Fruit fly (Drosophila melanogaster) whole organism, prepupa: ENCODE data around the gene CG31798.

ENCODE experiments used
- CG10631 ChIP-seq: fragments of 200-800 bp; sonication (Bioruptor generic); optimal IDR thresholded peaks from 2 replicates; lab custom pipeline; 2016; ENCODE audit warnings: missing biosample characterization, missing genetic modification characterization
- CG10669 ChIP-seq: fragments of 200-800 bp; sonication (Bioruptor generic); optimal IDR thresholded peaks from 3 replicates; lab custom pipeline; 2018; ENCODE audit warnings: missing biosample characterization, mild to moderate bottlenecking, missing genetic modification characterization, moderate library complexity
- CG11902 ChIP-seq: fragments of 200-800 bp; sonication (Bioruptor generic); optimal IDR thresholded peaks from 3 replicates; lab custom pipeline; 2016; ENCODE audit warnings: missing biosample characterization, missing genetic modification characterization
- CG15336 ChIP-seq: fragments of 200-800 bp; sonication (Bioruptor generic); IDR thresholded peaks from 2 replicates; pipeline ENCODE4 v1.3.6; 2022; ENCODE audit warnings: missing biosample characterization, missing genetic modification characterization
- CG1621 ChIP-seq: fragments of 200-800 bp; sonication (Bioruptor generic); optimal IDR thresholded peaks from 3 replicates; lab custom pipeline; 2018; ENCODE audit warnings: missing biosample characterization, mild to moderate bottlenecking, missing genetic modification characterization
- CG16779 ChIP-seq: fragments of 200-800 bp; sonication (Bioruptor generic); optimal IDR thresholded peaks from 3 replicates; lab custom pipeline; 2017; ENCODE audit warnings: missing biosample characterization, mild to moderate bottlenecking, missing genetic modification characterization
- CG3032 ChIP-seq: fragments of 200-800 bp; optimal IDR thresholded peaks from 2 replicates; lab custom pipeline; 2019; ENCODE audit warnings: missing biosample characterization, mild to moderate bottlenecking, missing genetic modification characterization, moderate library complexity
- CG31627 ChIP-seq: fragments of 200-800 bp; sonication (Bioruptor generic); optimal IDR thresholded peaks from 3 replicates; lab custom pipeline; 2016; ENCODE audit warnings: missing biosample characterization, missing genetic modification characterization
- CG3919 ChIP-seq: fragments of 200-800 bp; sonication (Bioruptor generic); optimal IDR thresholded peaks from 3 replicates; lab custom pipeline; 2016; ENCODE audit warnings: missing biosample characterization, missing genetic modification characterization
- CG4318 ChIP-seq: fragments of 200-800 bp; sonication (Bioruptor generic); optimal IDR thresholded peaks from 3 replicates; lab custom pipeline; 2017; ENCODE audit warnings: missing biosample characterization, mild to moderate bottlenecking, missing genetic modification characterization
- CG6163 ChIP-seq: fragments of 200-800 bp; sonication (Bioruptor generic); IDR thresholded peaks from 3 replicates; pipeline ENCODE4 v1.3.6; 2022; ENCODE audit warnings: missing biosample characterization, missing genetic modification characterization
- CG6792 ChIP-seq: fragments of 200-800 bp; sonication (Bioruptor generic); optimal IDR thresholded peaks from 3 replicates; lab custom pipeline; 2016; ENCODE audit warnings: missing biosample characterization, missing genetic modification characterization
- CG6808 ChIP-seq: fragments of 200-800 bp; sonication (Bioruptor generic); optimal IDR thresholded peaks from 3 replicates; lab custom pipeline; 2017; ENCODE audit warnings: missing biosample characterization, missing genetic modification characterization, mild to moderate bottlenecking, moderate library complexity, missing genetic modification reagents
- CG6854 ChIP-seq: fragments of 200-800 bp; sonication (Bioruptor generic); optimal IDR thresholded peaks from 2 replicates; lab custom pipeline; 2017; ENCODE audit warnings: missing biosample characterization, mild to moderate bottlenecking, missing genetic modification characterization
- CG7368 ChIP-seq: fragments of 200-800 bp; sonication (Bioruptor generic); optimal IDR thresholded peaks from 3 replicates; lab custom pipeline; 2016; ENCODE audit warnings: missing biosample characterization, missing genetic modification characterization
- CG8119 ChIP-seq: fragments of 200-800 bp; sonication (Bioruptor generic); IDR thresholded peaks from 3 replicates; pipeline ENCODE4 v1.3.6; 2022; ENCODE audit warnings: missing biosample characterization, missing genetic modification characterization
- CG8319 ChIP-seq: fragments of 200-800 bp; sonication (Bioruptor generic); optimal IDR thresholded peaks from 3 replicates; lab custom pipeline; 2016; ENCODE audit warnings: missing biosample characterization, missing genetic modification characterization
- CG8632 ChIP-seq: fragments of 200-800 bp; sonication (Bioruptor generic); optimal IDR thresholded peaks from 3 replicates; lab custom pipeline; 2016; ENCODE audit warnings: missing biosample characterization, missing genetic modification characterization
- Eip75B ChIP-seq: fragments of 200-800 bp; sonication (Bioruptor generic); optimal IDR thresholded peaks from 3 replicates; lab custom pipeline; 2016; ENCODE audit warnings: missing biosample characterization, missing genetic modification characterization
- Eip78C ChIP-seq: fragments of 200-800 bp; sonication (Bioruptor generic); peaks from one replicate; lab custom pipeline; 2016; ENCODE audit warnings: missing biosample characterization, missing genetic modification characterization
- Eip93F ChIP-seq: fragments of 200-800 bp; sonication (Bioruptor generic); optimal IDR thresholded peaks from 2 replicates; lab custom pipeline; 2016; ENCODE audit warnings: missing biosample characterization, mild to moderate bottlenecking, missing genetic modification characterization
- Ets21C ChIP-seq: fragments of 200-800 bp; sonication (Bioruptor generic); optimal IDR thresholded peaks from 3 replicates; lab custom pipeline; 2016; ENCODE audit warnings: missing biosample characterization, missing genetic modification characterization
- Ets96B ChIP-seq: fragments of 200-800 bp; optimal IDR thresholded peaks from 2 replicates; lab custom pipeline; 2019; ENCODE audit warnings: missing biosample characterization, mild to moderate bottlenecking, missing genetic modification characterization, moderate library complexity
- Gug ChIP-seq: fragments of 200-800 bp; sonication (Bioruptor generic); IDR thresholded peaks from 2 replicates; pipeline ENCODE4 v1.3.6; 2022; ENCODE audit warnings: missing biosample characterization, missing genetic modification characterization
- Hr39 ChIP-seq: fragments of 200-800 bp; sonication (Bioruptor generic); optimal IDR thresholded peaks from 2 replicates; lab custom pipeline; 2016; ENCODE audit warnings: missing biosample characterization, missing genetic modification characterization
- Hr4 ChIP-seq: fragments of 200-800 bp; sonication (Bioruptor generic); optimal IDR thresholded peaks from 3 replicates; lab custom pipeline; 2016; ENCODE audit warnings: missing biosample characterization, missing genetic modification characterization
- Lpt ChIP-seq: fragments of 200-800 bp; sonication (Bioruptor generic); optimal IDR thresholded peaks from 3 replicates; lab custom pipeline; 2016; ENCODE audit warnings: missing biosample characterization, missing genetic modification characterization
- Met ChIP-seq: fragments of 200-800 bp; sonication (Bioruptor generic); optimal IDR thresholded peaks from 3 replicates; lab custom pipeline; 2016; ENCODE audit warnings: missing biosample characterization, missing genetic modification characterization
- OdsH ChIP-seq: fragments of 200-800 bp; sonication (Bioruptor generic); optimal IDR thresholded peaks from 3 replicates; lab custom pipeline; 2016; ENCODE audit warnings: missing biosample characterization, missing genetic modification characterization
- Smox ChIP-seq: fragments of 200-800 bp; sonication (Bioruptor generic); optimal IDR thresholded peaks from 3 replicates; lab custom pipeline; 2016; ENCODE audit warnings: missing biosample characterization, missing genetic modification characterization
- Sox102F ChIP-seq: fragments of 200-800 bp; sonication (Bioruptor generic); optimal IDR thresholded peaks from 2 replicates; lab custom pipeline; 2016; ENCODE audit warnings: missing biosample characterization, mild to moderate bottlenecking, missing genetic modification characterization
- achi ChIP-seq: fragments of 200-800 bp; sonication (Bioruptor generic); optimal IDR thresholded peaks from 3 replicates; lab custom pipeline; 2016; ENCODE audit warnings: missing biosample characterization, missing genetic modification characterization
- acj6 ChIP-seq: fragments of 200-800 bp; sonication (Bioruptor generic); optimal IDR thresholded peaks from 3 replicates; lab custom pipeline; 2016; ENCODE audit warnings: missing biosample characterization, missing genetic modification characterization
- cyc ChIP-seq: fragments of 200-800 bp; sonication (Bioruptor generic); optimal IDR thresholded peaks from 3 replicates; lab custom pipeline; 2016; ENCODE audit warnings: missing biosample characterization, missing genetic modification characterization
- dsx ChIP-seq: fragments of 200-800 bp; optimal IDR thresholded peaks from 3 replicates; lab custom pipeline; 2019; ENCODE audit warnings: missing biosample characterization, mild to moderate bottlenecking, missing genetic modification characterization, moderate library complexity; ENCODE audit not compliant: poor library complexity, severe bottlenecking
- eg ChIP-seq: fragments of 200-800 bp; sonication (Bioruptor generic); IDR thresholded peaks from 3 replicates; pipeline ENCODE4 v1.3.6; 2022; ENCODE audit warnings: missing biosample characterization, missing genetic modification characterization
- esn ChIP-seq: fragments of 200-800 bp; sonication (Bioruptor generic); optimal IDR thresholded peaks from 2 replicates; lab custom pipeline; 2016; ENCODE audit warnings: missing biosample characterization, mild to moderate bottlenecking, missing genetic modification characterization, moderate library complexity
- fd59A ChIP-seq: fragments of 200-800 bp; sonication (Bioruptor generic); optimal IDR thresholded peaks from 2 replicates; lab custom pipeline; 2017; ENCODE audit warnings: missing biosample characterization, mild to moderate bottlenecking, missing genetic modification characterization, missing genetic modification reagents
- fd85E ChIP-seq: fragments of 200-800 bp; sonication (Bioruptor generic); optimal IDR thresholded peaks from 3 replicates; lab custom pipeline; 2016; ENCODE audit warnings: missing biosample characterization, missing genetic modification characterization
- fkh ChIP-seq: fragments of 200-800 bp; sonication (Bioruptor generic); optimal IDR thresholded peaks from 3 replicates; lab custom pipeline; 2017; ENCODE audit warnings: missing biosample characterization, mild to moderate bottlenecking, missing genetic modification characterization, moderate library complexity
- lz ChIP-seq: fragments of 200-800 bp; sonication (Bioruptor generic); optimal IDR thresholded peaks from 3 replicates; lab custom pipeline; 2016; ENCODE audit warnings: missing biosample characterization, missing genetic modification characterization
- net ChIP-seq: fragments of 200-800 bp; sonication (Bioruptor generic); optimal IDR thresholded peaks from 3 replicates; lab custom pipeline; 2016; ENCODE audit warnings: missing biosample characterization, missing genetic modification characterization
- pdm3 ChIP-seq: fragments of 200-800 bp; sonication (Bioruptor generic); optimal IDR thresholded peaks from 3 replicates; lab custom pipeline; 2016; ENCODE audit warnings: missing biosample characterization, missing genetic modification characterization
- salr ChIP-seq, 2 experiments: fragments of 200-800 bp; sonication (Bioruptor generic); optimal IDR thresholded peaks; 3 replicates each; lab custom pipeline; 2016 to 2018; ENCODE audit warnings: missing biosample characterization in 2 of 2, missing genetic modification characterization in 2 of 2, mild to moderate bottlenecking in 1 of 2
- spab ChIP-seq: fragments of 200-800 bp; sonication (Bioruptor generic); optimal IDR thresholded peaks from 2 replicates; lab custom pipeline; 2017; ENCODE audit warnings: missing biosample characterization, mild to moderate bottlenecking, missing genetic modification characterization, missing genetic modification reagents
- ss ChIP-seq, 2 experiments: fragments of 200-800 bp; sonication (Bioruptor generic); optimal IDR thresholded peaks; 2 replicates in 1 of 2; 3 replicates in 1 of 2; lab custom pipeline; 2017 to 2018; ENCODE audit warnings: mild to moderate bottlenecking in 2 of 2, missing biosample characterization in 2 of 2, missing genetic modification characterization in 2 of 2, moderate library complexity in 1 of 2
- topi ChIP-seq: fragments of 200-800 bp; sonication (Bioruptor generic); optimal IDR thresholded peaks from 3 replicates; lab custom pipeline; 2016; ENCODE audit warnings: missing biosample characterization, missing genetic modification characterization

Gene CG31798

DNA sequence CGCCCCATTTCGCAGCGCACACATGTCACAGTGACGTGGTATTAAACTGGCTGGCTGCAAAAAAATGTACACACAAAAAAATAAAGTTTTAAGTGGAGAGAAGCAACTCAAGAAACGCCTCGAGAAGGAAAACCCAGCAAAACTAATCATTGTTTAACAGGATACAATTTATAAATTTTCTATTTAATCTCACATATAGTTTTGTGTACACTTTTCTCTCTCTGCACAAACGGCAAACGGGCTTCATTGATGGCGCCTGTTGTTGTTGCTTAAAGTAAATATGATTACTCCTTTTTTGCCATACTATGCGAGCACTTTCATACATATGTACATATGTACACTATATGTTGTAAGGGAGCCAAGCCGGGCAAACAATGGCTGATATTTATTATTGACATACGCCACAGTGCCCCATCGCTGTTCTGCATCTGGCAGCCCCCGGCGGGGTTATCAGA, 35.9 kb upstream of the CG31798 start (continued):
- TF ChIP-seq CG6163 (GFP tag; lab: Robert Waterston, UW) (peak; percentile 97), CG7368 (GFP tag; lab: Kevin White, UChicago) (peak; percentile 86), achi (GFP tag; lab: Kevin White, UChicago) (peak; percentile 92), CG6808 (peak; percentile 81), esn (peak; percentile 88), fd59A (GFP tag; lab: Kevin White, UChicago) (peak; percentile 90), CG10631 (GFP tag; lab: Kevin White, UChicago) (peak; percentile 94), CG31627 (GFP tag; lab: Kevin White, UChicago) (peak; percentile 87), CG3032 (tag; lab: Kevin White, UChicago) (peak; percentile 89), Smox (GFP tag; lab: Kevin White, UChicago) (peak; percentile 74), Hr39 (peak; percentile 88), CG6792 (peak; percentile 87), Lpt (GFP tag; lab: Kevin White, UChicago) (peak; percentile 90), CG8632 (GFP tag; lab: Kevin White, UChicago) (peak; percentile 88), CG4318 (GFP tag; lab: Kevin White, UChicago) (peak; percentile 92)
- TF ChIP-seq, all 60 proteins: peak for 58

DNA sequence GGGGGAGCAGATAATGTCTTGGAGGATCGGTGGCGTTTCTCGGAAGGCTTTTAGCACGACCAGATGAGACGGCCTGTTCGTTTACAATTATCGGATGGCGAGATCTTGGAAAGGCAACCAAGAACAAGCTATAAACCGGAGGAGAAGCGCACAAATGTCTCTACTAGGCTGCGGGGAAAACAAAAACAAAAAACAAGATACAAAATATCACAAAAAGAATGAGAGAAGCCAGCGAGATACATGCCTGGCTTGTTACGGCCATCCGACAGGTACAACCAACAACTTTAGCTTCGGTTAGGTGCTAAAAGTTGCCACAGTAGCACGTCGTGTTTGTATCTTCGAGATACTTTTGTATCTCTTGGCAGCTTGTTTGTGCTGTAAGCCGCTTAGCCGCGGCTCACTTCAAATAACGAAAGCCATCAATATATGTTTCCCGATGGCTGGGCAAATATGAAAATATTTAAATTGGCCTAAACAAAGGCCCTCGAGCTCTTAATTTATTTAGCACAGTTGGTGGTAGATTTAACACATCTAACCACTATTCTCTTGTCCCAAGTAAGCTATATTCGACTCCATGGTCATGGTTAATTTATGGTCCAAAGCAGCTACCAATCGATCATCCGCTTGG, 34.0 kb upstream of the CG31798 start:
- peak; percentile 23 for TF ChIP-seq CG10669 (GFP tag; lab: Kevin White, UChicago)
- peak; percentile 41 to 67 for TF ChIP-seq ss (GFP tag; optimal IDR thresholded peaks at IDR 0.05; lab: Kevin White, UChicago)
- no peak for TF ChIP-seq CG6854
- peak; percentile 8 for TF ChIP-seq CG16779
- peak; percentile 56 for TF ChIP-seq CG6808
- no peak for TF ChIP-seq CG8319 (GFP tag; lab: Kevin White, UChicago)
- TF ChIP-seq Lpt (GFP tag; lab: Kevin White, UChicago): peak; percentile 43
- no peak for TF ChIP-seq Hr4 (GFP tag; lab: Kevin White, UChicago)
- TF ChIP-seq esn: no peak
- TF ChIP-seq CG3919 (GFP tag; lab: Kevin White, UChicago): no peak
- no peak for TF ChIP-seq acj6 (GFP tag; lab: Kevin White, UChicago)
- peak; percentile 16 for TF ChIP-seq Ets96B (tag; lab: Kevin White, UChicago)
- TF ChIP-seq eg (GFP tag; lab: Robert Waterston, UW): 0 out of 3 replicates have a peak, but pooled peaks have one; percentile 31
- TF ChIP-seq CG31627 (GFP tag; lab: Kevin White, UChicago): no peak
- TF ChIP-seq salr (GFP tag; optimal IDR thresholded peaks at IDR 0.05; lab: Kevin White, UChicago): no peak
- peak; percentile 47 for TF ChIP-seq dsx (GFP tag; lab: Kevin White, UChicago)
- peak; percentile 40; the same call in 1 of the 2 replicates for TF ChIP-seq CG15336 (GFP tag; lab: Robert Waterston, UW)
- no peak for TF ChIP-seq pdm3 (GFP tag; lab: Kevin White, UChicago)
- no peak for TF ChIP-seq Eip93F (GFP tag; lab: Kevin White, UChicago)
- no peak for TF ChIP-seq lz
- TF ChIP-seq topi (GFP tag; lab: Kevin White, UChicago): no peak
- no peak for TF ChIP-seq Smox (GFP tag; lab: Kevin White, UChicago)
- no peak for TF ChIP-seq cyc (GFP tag; lab: Kevin White, UChicago)
- no peak for TF ChIP-seq CG10631 (GFP tag; lab: Kevin White, UChicago)
- TF ChIP-seq CG6163 (GFP tag; lab: Robert Waterston, UW): peak; percentile 44; the same call in 1 of the 3 replicates
- no peak for TF ChIP-seq CG11902 (GFP tag; lab: Kevin White, UChicago)
- no peak for TF ChIP-seq CG4318 (GFP tag; lab: Kevin White, UChicago)
- TF ChIP-seq Ets21C (GFP tag; lab: Kevin White, UChicago): no peak
- peak; percentile 57 for TF ChIP-seq spab (GFP tag; lab: Kevin White, UChicago)
- peak; percentile 15 for TF ChIP-seq Eip78C (GFP tag; lab: Kevin White, UChicago)
- TF ChIP-seq Gug (GFP tag; lab: Robert Waterston, UW): no peak
- peak; percentile 26 for TF ChIP-seq CG3032 (tag; lab: Kevin White, UChicago)
- no peak for TF ChIP-seq CG7368 (GFP tag; lab: Kevin White, UChicago)
- peak; percentile 71 for TF ChIP-seq fkh
- TF ChIP-seq Sox102F (GFP tag; lab: Kevin White, UChicago): no peak
- TF ChIP-seq fd85E (GFP tag; lab: Kevin White, UChicago): no peak
- no peak for TF ChIP-seq OdsH (GFP tag; lab: Kevin White, UChicago)
- TF ChIP-seq CG1621 (tag; lab: Kevin White, UChicago): peak; percentile 54
- TF ChIP-seq Met (GFP tag; lab: Kevin White, UChicago): no peak
- TF ChIP-seq CG8632 (GFP tag; lab: Kevin White, UChicago): no peak
- TF ChIP-seq CG8119 (GFP tag; lab: Robert Waterston, UW): no peak
- no peak for TF ChIP-seq Eip75B (GFP tag; lab: Kevin White, UChicago)
- TF ChIP-seq net (GFP tag; lab: Kevin White, UChicago): peak; percentile 4
